Worm (Caenorhabditis elegans) whole organism, L1 larva: ENCODE results near the gene Y57G11B.8.
"Not testable (repeated sequence)": the region's sequence is repeated elsewhere in the genome, so short reads cannot be mapped to it uniquely, and the experiment has no call there.

Experiments
- Y116A8C.19 ChIP-seq: sonication (generic microtip); optimal IDR thresholded peaks from 2 replicates; lab custom pipeline; 2016; ENCODE audit warnings: missing compliant biosample characterization, missing genetic modification characterization, borderline replicate concordance
- aly-2 ChIP-seq: fragments of 150-350 bp; optimal IDR thresholded peaks from 2 replicates; lab custom pipeline; 2014; ENCODE audit warnings: missing biosample characterization, missing genetic modification characterization
- blmp-1 ChIP-seq: fragments of 150-350 bp; optimal IDR thresholded peaks from 2 replicates; lab custom pipeline; 2014; ENCODE audit warnings: missing biosample characterization, missing genetic modification characterization
- ceh-82 ChIP-seq, 3 experiments: fragments of 150-350 bp in 1 of 3; sonication (generic microtip) in 2 of 3; optimal IDR thresholded peaks; 2 replicates each; lab custom pipeline; 2014 to 2017; ENCODE audit warnings: missing biosample characterization in 3 of 3, missing genetic modification characterization in 3 of 3
- ceh-88 ChIP-seq: fragments of 200-800 bp; sonication (Bioruptor generic); IDR thresholded peaks from 2 replicates; pipeline ENCODE4 v1.3.6; 2022; ENCODE audit warnings: missing genetic modification characterization, missing compliant biosample characterization
- ceh-90 ChIP-seq: sonication (generic microtip); optimal IDR thresholded peaks from 2 replicates; lab custom pipeline; 2016; ENCODE audit warnings: missing genetic modification characterization, missing compliant biosample characterization
- efl-1 ChIP-seq, 4 experiments: fragments of 150-350 bp; optimal IDR thresholded peaks in 3 of 4; peaks in 1 of 4; 1 replicate in 1 of 4; 2 replicates in 3 of 4; lab custom pipeline; 2014; ENCODE audit warnings: missing biosample characterization in 2 of 4, missing genetic modification characterization in 2 of 4, missing genetic modification reagents in 2 of 4
- efl-3 ChIP-seq: fragments of 200-800 bp; sonication (Bioruptor generic); optimal IDR thresholded peaks from 2 replicates; lab custom pipeline; 2018; ENCODE audit warnings: mild to moderate bottlenecking, missing genetic modification characterization, missing compliant biosample characterization
- elt-2 ChIP-seq: sonication (generic microtip); optimal IDR thresholded peaks from 2 replicates; lab custom pipeline; 2016; ENCODE audit warnings: missing genetic modification characterization, mild to moderate bottlenecking, inconsistent platforms, missing compliant biosample characterization, missing genetic modification reagents
- ets-5 ChIP-seq: fragments of 200-800 bp; sonication (Bioruptor generic); IDR thresholded peaks from 2 replicates; pipeline ENCODE4 v1.3.6; 2022; ENCODE audit warnings: missing genetic modification characterization, missing compliant biosample characterization
- fkh-8 ChIP-seq: sonication (generic microtip); optimal IDR thresholded peaks from 2 replicates; lab custom pipeline; 2016; ENCODE audit warnings: mild to moderate bottlenecking, missing genetic modification characterization, missing compliant biosample characterization
- hpl-2 ChIP-seq: fragments of 150-350 bp; optimal IDR thresholded peaks from 2 replicates; lab custom pipeline; 2014; ENCODE audit warnings: missing biosample characterization, missing genetic modification reagents, missing genetic modification characterization
- lin-13 ChIP-seq: fragments of 150-350 bp; optimal IDR thresholded peaks from 2 replicates; lab custom pipeline; 2014; ENCODE audit warnings: missing biosample characterization, missing genetic modification reagents, missing genetic modification characterization
- lin-14 ChIP-seq: fragments of 200-800 bp; sonication (Bioruptor generic); optimal IDR thresholded peaks from 2 replicates; lab custom pipeline; 2018; ENCODE audit warnings: mild to moderate bottlenecking, missing genetic modification characterization, moderate library complexity, missing compliant biosample characterization
- lin-39 ChIP-seq: fragments of 150-350 bp; optimal IDR thresholded peaks from 2 replicates; lab custom pipeline; 2014; ENCODE audit warnings: missing biosample characterization, missing genetic modification reagents, missing genetic modification characterization
- mdl-1 ChIP-seq, 2 experiments: fragments of 150-350 bp; optimal IDR thresholded peaks; 2 replicates each; lab custom pipeline; 2014 to 2017; ENCODE audit warnings: missing biosample characterization in 2 of 2, missing genetic modification characterization in 2 of 2, inconsistent platforms in 1 of 2
- mep-1 ChIP-seq: fragments of 150-350 bp; optimal IDR thresholded peaks from 2 replicates; lab custom pipeline; 2014; ENCODE audit warnings: missing biosample characterization, missing genetic modification characterization
- nhr-12 ChIP-seq: sonication (generic microtip); optimal IDR thresholded peaks from 2 replicates; lab custom pipeline; 2017; ENCODE audit warnings: missing biosample characterization, missing genetic modification characterization
- nhr-19 ChIP-seq: fragments of 200-800 bp; sonication (Bioruptor generic); conservative IDR thresholded peaks from 2 replicates; pipeline ENCODE4 v1.3.6; 2022; ENCODE audit warnings: missing genetic modification characterization, missing compliant biosample characterization
- nhr-20 ChIP-seq: sonication (generic microtip); optimal IDR thresholded peaks from 2 replicates; lab custom pipeline; 2016; ENCODE audit warnings: mild to moderate bottlenecking, missing genetic modification characterization, missing compliant biosample characterization
- nhr-237 ChIP-seq: fragments of 150-350 bp; optimal IDR thresholded peaks from 2 replicates; lab custom pipeline; 2014; ENCODE audit warnings: missing biosample characterization, missing genetic modification characterization
- nhr-28 ChIP-seq: fragments of 150-350 bp; optimal IDR thresholded peaks from 2 replicates; lab custom pipeline; 2014; ENCODE audit warnings: missing biosample characterization, missing genetic modification characterization
- nhr-47 ChIP-seq: sonication (generic microtip); optimal IDR thresholded peaks from 2 replicates; lab custom pipeline; 2016; ENCODE audit warnings: mild to moderate bottlenecking, missing genetic modification characterization, moderate library complexity, missing compliant biosample characterization
- nhr-84 ChIP-seq: sonication (generic microtip); optimal IDR thresholded peaks from 2 replicates; lab custom pipeline; 2017; ENCODE audit warnings: missing biosample characterization, missing genetic modification characterization
- nhr-85 ChIP-seq: sonication (generic microtip); peaks from one replicate; lab custom pipeline; 2016; ENCODE audit warnings: missing genetic modification characterization, inconsistent platforms, missing compliant biosample characterization
- nhr-90 ChIP-seq: sonication (generic microtip); optimal IDR thresholded peaks from 2 replicates; lab custom pipeline; 2016; ENCODE audit warnings: mild to moderate bottlenecking, missing genetic modification characterization, missing compliant biosample characterization; ENCODE audit not compliant: poor library complexity
- sox-4 ChIP-seq: sonication (generic microtip); optimal IDR thresholded peaks from 2 replicates; lab custom pipeline; 2016; ENCODE audit warnings: missing genetic modification characterization, missing compliant biosample characterization
- tlp-1 ChIP-seq: fragments of 150-350 bp; optimal IDR thresholded peaks from 2 replicates; lab custom pipeline; 2014; ENCODE audit warnings: missing biosample characterization, missing genetic modification characterization
- unc-130 ChIP-seq: fragments of 150-350 bp; optimal IDR thresholded peaks from 2 replicates; lab custom pipeline; 2017; ENCODE audit warnings: missing biosample characterization, missing genetic modification characterization, inconsistent platforms
- unc-98 ChIP-seq: fragments of 200-800 bp; sonication (Bioruptor generic); IDR thresholded peaks from 2 replicates; pipeline ENCODE4 v1.3.6; 2022; ENCODE audit warnings: missing genetic modification characterization, missing compliant biosample characterization
- vab-15 ChIP-seq: sonication (generic microtip); optimal IDR thresholded peaks from 2 replicates; lab custom pipeline; 2017; ENCODE audit warnings: missing genotype, mild to moderate bottlenecking, missing genetic modification characterization, missing compliant biosample characterization
- xbp-1 ChIP-seq: sonication (generic microtip); optimal IDR thresholded peaks from 2 replicates; lab custom pipeline; 2016; ENCODE audit warnings: missing genetic modification characterization, missing compliant biosample characterization

Y57G11B.8 gene

DNA sequence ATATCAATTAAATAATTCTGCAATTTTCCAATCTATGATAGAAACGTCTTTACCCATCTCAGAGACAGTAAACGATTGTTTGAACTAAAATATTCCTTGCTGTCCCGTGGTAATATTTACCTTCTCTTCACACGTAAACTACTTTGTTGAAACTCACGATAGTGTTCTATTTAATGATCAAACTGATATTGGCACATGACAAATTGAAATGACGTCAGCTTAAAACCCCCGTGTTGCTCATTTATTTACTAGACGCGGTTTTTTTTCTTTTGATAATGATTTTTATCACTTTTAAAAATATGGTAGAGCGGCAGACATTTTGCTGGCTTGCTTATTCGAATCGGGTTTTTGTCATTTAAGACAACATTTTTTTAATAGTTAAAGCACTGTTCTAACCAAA, 16.8 kb downstream of the Y57G11B.8 start:
- TF ChIP-seq efl-3 (GFP tag; lab: Kevin White, UChicago) = no peak
- peak; percentile 16 for TF ChIP-seq nhr-85
- TF ChIP-seq ceh-88 (GFP tag; lab: Robert Waterston, UW) = no peak
- peak; percentile 81 for TF ChIP-seq elt-2 (tag; lab: Kevin White, UChicago)
- TF ChIP-seq ets-5 (GFP tag; lab: Robert Waterston, UW) = no peak
- no peak for TF ChIP-seq nhr-90 (tag; lab: Kevin White, UChicago)
- no peak for TF ChIP-seq aly-2 (tag; lab: Kevin White, UChicago)

DNA sequence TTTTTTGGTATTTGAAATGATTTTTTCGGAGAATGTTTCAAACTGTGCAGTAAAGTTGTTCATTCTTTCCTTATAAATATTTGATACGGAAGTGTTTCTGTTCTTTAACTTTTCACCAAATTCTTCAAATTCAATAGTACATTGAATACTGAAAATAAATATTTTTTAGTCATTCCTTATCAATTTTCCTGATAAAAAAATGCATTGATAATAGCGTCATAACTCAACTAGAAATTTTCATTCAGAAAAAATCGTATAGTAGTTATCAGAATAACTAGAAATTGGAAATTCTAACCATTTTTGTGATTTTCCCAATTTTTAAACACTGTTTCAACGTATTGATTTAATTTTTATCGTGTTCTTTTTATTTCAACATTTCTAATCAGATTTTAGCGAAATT, 19.2 kb downstream of the Y57G11B.8 start:
- TF ChIP-seq sox-4 (tag; lab: Kevin White, UChicago) (no peak), unc-130 (tag; lab: Kevin White, UChicago) (no peak), nhr-47 (tag; lab: Kevin White, UChicago) (no peak), elt-2 (tag; lab: Kevin White, UChicago) (peak; percentile 15), nhr-20 (tag; lab: Kevin White, UChicago) (no peak), nhr-12 (tag; lab: Kevin White, UChicago) (no peak), ceh-82 (tag; optimal IDR thresholded peaks at IDR 0.05; lab: Kevin White, UChicago) (no peak), Y116A8C.19 (no peak), efl-1 (optimal IDR thresholded peaks at IDR 0.05; lab: Kevin White, UChicago) (no peak), efl-1 (GFP tag; optimal IDR thresholded peaks at IDR 0.05 in 1 of 2; lab: Kevin White, UChicago) (peak in 1 of 2 experiments; percentile 31), nhr-237 (tag; lab: Kevin White, UChicago) (no peak)

DNA sequence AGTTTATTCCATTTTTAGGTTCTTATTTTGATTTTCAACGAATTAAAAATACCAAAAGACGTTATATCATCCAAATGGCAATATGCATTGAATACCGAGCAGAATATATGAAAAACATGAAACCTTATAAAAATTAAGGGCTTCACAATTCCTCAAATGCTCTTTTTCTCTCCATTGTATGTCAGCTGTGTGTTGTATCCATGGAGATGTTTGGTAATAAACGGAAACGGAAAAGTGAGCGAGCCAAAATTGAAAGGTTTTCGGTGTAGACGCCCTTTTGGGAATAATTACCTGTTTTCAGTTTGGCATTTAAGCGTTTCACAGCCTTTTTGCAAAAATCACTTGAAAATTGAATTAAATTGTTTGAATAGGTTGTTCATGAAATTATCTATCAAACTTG, 20.9 kb downstream of the Y57G11B.8 start:
- TF ChIP-seq fkh-8 (tag; lab: Kevin White, UChicago) (peak; percentile 69), nhr-90 (tag; lab: Kevin White, UChicago) (no peak), xbp-1 (tag; lab: Kevin White, UChicago) (no peak), ceh-90 (no peak)

ce11 chrIV:14554788-14555187, 23.7 kb downstream of the Y57G11B.8 start, which contains the start of gene Y57G11B.6:
Gene Y57G11B.6 (minus strand): TSS chrIV:14554888.
- no peak for TF ChIP-seq tlp-1 (tag; lab: Kevin White, UChicago)
- no peak for TF ChIP-seq xbp-1 (tag; lab: Kevin White, UChicago)
- TF ChIP-seq nhr-20 (tag; lab: Kevin White, UChicago) = no peak
- no peak for TF ChIP-seq ceh-82 (tag; optimal IDR thresholded peaks at IDR 0.05; lab: Kevin White, UChicago)
- TF ChIP-seq unc-130 (tag; lab: Kevin White, UChicago) = no peak
- TF ChIP-seq lin-14 = no peak
- TF ChIP-seq vab-15 (tag; lab: Kevin White, UChicago) = no peak
- TF ChIP-seq mep-1 (tag; lab: Kevin White, UChicago) = no peak
- no peak for TF ChIP-seq elt-2 (tag; lab: Kevin White, UChicago)
- TF ChIP-seq blmp-1 (tag; lab: Kevin White, UChicago) = no peak
- no peak for TF ChIP-seq lin-39 (tag; lab: Kevin White, UChicago)
- TF ChIP-seq ceh-88 (GFP tag; lab: Robert Waterston, UW) = no peak
- no peak for TF ChIP-seq hpl-2 (GFP tag; lab: Kevin White, UChicago)
- no peak for TF ChIP-seq nhr-28
- no peak for TF ChIP-seq unc-98 (GFP tag; lab: Robert Waterston, UW)
- no peak for TF ChIP-seq nhr-84
- TF ChIP-seq mdl-1 (tag; optimal IDR thresholded peaks at IDR 0.05; lab: Kevin White, UChicago) = no peak

DNA sequence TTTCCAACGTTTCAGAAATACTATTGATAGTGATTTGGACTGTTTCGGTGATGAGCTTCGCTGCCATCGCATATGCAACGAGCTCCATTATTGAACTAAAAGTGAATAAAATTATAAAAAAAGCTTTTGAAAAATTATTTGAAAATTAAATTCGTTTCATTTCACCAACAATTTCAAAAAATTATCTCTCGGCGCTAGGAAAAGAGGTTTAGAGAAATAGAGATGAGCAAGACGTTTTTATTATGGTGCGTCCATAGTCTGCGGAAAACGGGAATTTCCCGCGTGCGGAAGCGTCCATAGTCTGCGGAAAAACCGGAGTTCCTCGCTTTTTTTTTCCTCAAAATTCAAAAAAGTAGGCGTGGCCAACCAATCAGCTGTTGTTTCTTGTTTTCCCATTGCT, 26.6 kb downstream of the Y57G11B.8 start, which contains the start of gene pals-30:
TSS of gene pals-30 (minus strand) at position 101 of the 400 bp plus-strand sequence.
- not testable (repeated sequence) for TF ChIP-seq nhr-84; lin-13 (GFP tag; lab: Kevin White, UChicago); nhr-19 (GFP tag; lab: Robert Waterston, UW)
